Fruit fly (Drosophila melanogaster): ENCODE results near the gene Gug.

Gene Gug

dm6 chr3L:8440771-8441549 lies 8.8 kb upstream of the Gug start (continued):
- TF ChIP-seq Atf3 (GFP tag; optimal IDR thresholded peaks at IDR 0.05) (no peak), Drgx (GFP tag; IDR thresholded peaks at IDR 0.05) (peak; percentile 91), CG1602 (GFP tag; optimal IDR thresholded peaks at IDR 0.05) (peak; percentile 17), fd3F (GFP tag; optimal IDR thresholded peaks at IDR 0.05) (peak; percentile 50), CG30431 (GFP tag; optimal IDR thresholded peaks at IDR 0.05) (no peak), CG6683 (GFP tag; optimal IDR thresholded peaks at IDR 0.05) (no peak), her (GFP tag; optimal IDR thresholded peaks at IDR 0.05) (peak; percentile 23), Side (GFP tag; optimal IDR thresholded peaks at IDR 0.05) (peak; percentile 23), mam (GFP tag; optimal IDR thresholded peaks at IDR 0.05) (peak; percentile 33), CTCF (GFP tag; optimal IDR thresholded peaks at IDR 0.05) (no peak), Mad (GFP tag; optimal IDR thresholded peaks at IDR 0.05) (peak; percentile 28), CG16779 (GFP tag; IDR thresholded peaks at IDR 0.05) (no peak), org-1 (GFP tag; optimal IDR thresholded peaks at IDR 0.05) (no peak), pum (GFP tag; optimal IDR thresholded peaks at IDR 0.05) (peak; percentile 33), emc (GFP tag; optimal IDR thresholded peaks at IDR 0.05) (peak; percentile 22), odd (GFP tag; optimal IDR thresholded peaks at IDR 0.05) (no peak), ind (GFP tag; optimal IDR thresholded peaks at IDR 0.05) (peak; percentile 54), H15 (GFP tag; IDR thresholded peaks at IDR 0.05) (no peak), ato (GFP tag; IDR thresholded peaks at IDR 0.05; ENCODE audit: partially characterized antibody) (no peak), Ets65A (GFP tag) (peak; percentile 32), sens (GFP tag) (peak; percentile 86), Xrp1 (GFP tag; IDR thresholded peaks at IDR 0.05) (peak; percentile 52; the same call in 1 of the 2 replicates), CG8944 (GFP tag; optimal IDR thresholded peaks at IDR 0.05) (peak; percentile 6), Dfd (GFP tag; optimal IDR thresholded peaks at IDR 0.05) (no peak), Dip2 (GFP tag; IDR thresholded peaks at IDR 0.05) (no peak), CG18619 (GFP tag; optimal IDR thresholded peaks at IDR 0.05) (peak; percentile 10), unpg (GFP tag; optimal IDR thresholded peaks at IDR 0.05) (peak; percentile 42), chn (GFP tag; optimal IDR thresholded peaks at IDR 0.05) (no peak), CG13624 (GFP tag; optimal IDR thresholded peaks at IDR 0.05) (peak; percentile 53), vvl (GFP tag; IDR thresholded peaks at IDR 0.05) (no peak; the same call in 1 of the 2 replicates), CG15073 (GFP tag; optimal IDR thresholded peaks at IDR 0.05) (no peak), Atf-2 (GFP tag; optimal IDR thresholded peaks at IDR 0.05) (peak; percentile 28), CG31224 (GFP tag; IDR thresholded peaks at IDR 0.05) (no peak; the same call in 1 of the 2 replicates), stc (GFP tag; IDR thresholded peaks at IDR 0.05) (peak; percentile 20; the same call in 1 of the 2 replicates), CG12155 (GFP tag; optimal IDR thresholded peaks at IDR 0.05) (peak; percentile 31), Poxn (GFP tag; IDR thresholded peaks at IDR 0.05) (no peak), az2 (GFP tag; optimal IDR thresholded peaks at IDR 0.05) (peak; percentile 42), CG8281 (tag; optimal IDR thresholded peaks at IDR 0.05) (no peak), CG11504 (tag; optimal IDR thresholded peaks at IDR 0.05) (peak; percentile 50), ems (GFP tag; optimal IDR thresholded peaks at IDR 0.05) (peak; percentile 27), tio (GFP tag; optimal IDR thresholded peaks at IDR 0.05) (peak; percentile 37), bsh (GFP tag; optimal IDR thresholded peaks at IDR 0.05) (peak; percentile 40 to 97), CG18476 (GFP tag; optimal IDR thresholded peaks at IDR 0.05) (peak; percentile 47), wek (GFP tag; optimal IDR thresholded peaks at IDR 0.05) (no peak), Gsc (GFP tag; IDR thresholded peaks at IDR 0.05) (no peak), E2f1 (GFP tag; IDR thresholded peaks at IDR 0.05) (no peak; the same call in 1 of the 2 replicates), CG10267 (tag; optimal IDR thresholded peaks at IDR 0.05) (peak; percentile 21), ewg (GFP tag; optimal IDR thresholded peaks at IDR 0.05) (peak; percentile 55), Hand (GFP tag; optimal IDR thresholded peaks at IDR 0.05) (no peak), HLH3B (GFP tag; IDR thresholded peaks at IDR 0.05) (0 out of 2 replicates have a peak, but pooled peaks have one; percentile 18), gfzf (GFP tag; optimal IDR thresholded peaks at IDR 0.05) (no peak)

Data from whole organism, embryonic.